Worm (Caenorhabditis elegans) whole organism, L3 larva: Measurements from ENCODE around the gene F40G9.18.

Source experiments
- ama-1 ChIP-seq: fragments of 150-350 bp; optimal IDR thresholded peaks from 2 replicates; lab custom pipeline; 2018
- egl-5 ChIP-seq: fragments of 150-350 bp; optimal IDR thresholded peaks from 2 replicates; lab custom pipeline; 2017; ENCODE audit warnings: missing biosample characterization, missing genetic modification reagents, missing genetic modification characterization, inconsistent platforms
- hmg-11 ChIP-seq: sonication (generic microtip); optimal IDR thresholded peaks from 2 replicates; lab custom pipeline; 2016; ENCODE audit warnings: missing genetic modification characterization, missing compliant biosample characterization
- jun-1 ChIP-seq: fragments of 150-350 bp; optimal IDR thresholded peaks from 2 replicates; lab custom pipeline; 2014; ENCODE audit warnings: missing biosample characterization, missing genetic modification reagents, missing genetic modification characterization
- lin-39 ChIP-seq: fragments of 150-350 bp; optimal IDR thresholded peaks from 2 replicates; lab custom pipeline; 2018; ENCODE audit warnings: missing biosample characterization, missing genetic modification reagents, missing genetic modification characterization
- nhr-237 ChIP-seq: fragments of 150-350 bp; optimal IDR thresholded peaks from 2 replicates; lab custom pipeline; 2014; ENCODE audit warnings: missing biosample characterization, missing genetic modification characterization
- unc-39 ChIP-seq: sonication (generic microtip); optimal IDR thresholded peaks from 4 replicates; lab custom pipeline; 2017; ENCODE audit warnings: missing biosample characterization, missing genetic modification characterization
- unc-62 ChIP-seq: fragments of 150-350 bp; sonication (generic microtip); optimal IDR thresholded peaks from 4 replicates; lab custom pipeline; 2014; ENCODE audit warnings: missing biosample characterization, missing genetic modification reagents, missing genetic modification characterization

DNA sequence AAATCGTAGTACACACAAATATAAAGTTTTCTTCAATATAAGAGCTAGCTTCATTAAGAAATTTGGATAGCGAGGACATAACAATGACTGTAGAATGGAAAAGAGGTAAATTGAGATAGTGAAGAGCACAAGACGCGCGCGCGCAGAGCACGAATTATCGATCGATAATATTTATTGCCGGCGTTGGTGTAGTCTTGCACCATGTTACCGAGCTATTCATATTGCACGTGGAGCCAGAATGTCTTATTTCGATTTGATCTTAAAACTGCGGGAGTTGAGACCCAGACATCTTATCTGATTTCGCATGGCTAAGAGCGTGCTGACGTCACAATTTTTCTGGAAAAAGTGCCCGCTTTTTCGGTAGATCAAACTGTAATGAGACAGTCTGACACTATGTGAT is at the start of gene F40G9.18:
- TF ChIP-seq nhr-237 (tag; lab: Kevin White, UChicago) (no peak), unc-62 (GFP tag; lab: Kevin White, UChicago) (no peak), unc-39 (no peak), hmg-11 (tag; lab: Kevin White, UChicago) (no peak), jun-1 (tag; lab: Kevin White, UChicago) (no peak), egl-5 (tag; lab: Kevin White, UChicago) (no peak), lin-39 (tag; lab: Kevin White, UChicago) (no peak), ama-1 (no peak)
